Fruit fly (Drosophila melanogaster): Measurements from ENCODE around the gene RpL22.

Gene RpL22

dm6 chrX:767928-768327 lies 3.0 kb upstream of the RpL22 start (continued):
- peak; percentile 52 for TF ChIP-seq CG3919 (GFP tag; optimal IDR thresholded peaks at IDR 0.05)
- peak; percentile 38 for TF ChIP-seq achi (GFP tag; optimal IDR thresholded peaks at IDR 0.05)
- TF ChIP-seq fd59A (GFP tag; optimal IDR thresholded peaks at IDR 0.05), result peak; percentile 20
- TF ChIP-seq OdsH (GFP tag; optimal IDR thresholded peaks at IDR 0.05), result peak; percentile 36
- peak; percentile 77 for TF ChIP-seq CG6854 (GFP tag; optimal IDR thresholded peaks at IDR 0.05)
- no peak for TF ChIP-seq Ets21C (GFP tag; optimal IDR thresholded peaks at IDR 0.05)
- no peak for TF ChIP-seq Sox15 (GFP tag; optimal IDR thresholded peaks at IDR 0.05)
- TF ChIP-seq CG6792 (GFP tag; optimal IDR thresholded peaks at IDR 0.05), result peak; percentile 63
- no peak for TF ChIP-seq Hr4 (GFP tag; optimal IDR thresholded peaks at IDR 0.05)
- TF ChIP-seq Sox14 (GFP tag; optimal IDR thresholded peaks at IDR 0.05), result peak; percentile 26
- no peak for TF ChIP-seq CG15336 (GFP tag; IDR thresholded peaks at IDR 0.05)
- TF ChIP-seq dsx (GFP tag; optimal IDR thresholded peaks at IDR 0.05; ENCODE audit: poor library complexity, severe bottlenecking), result peak; percentile 14
- no peak for TF ChIP-seq Hr39 (GFP tag; optimal IDR thresholded peaks at IDR 0.05)
- no peak for TF ChIP-seq Gug (GFP tag; IDR thresholded peaks at IDR 0.05)
- TF ChIP-seq CG8319 (GFP tag; optimal IDR thresholded peaks at IDR 0.05), result peak; percentile 23
- TF ChIP-seq pdm3 (GFP tag; optimal IDR thresholded peaks at IDR 0.05), result peak; percentile 28
- TF ChIP-seq CG4318 (GFP tag; optimal IDR thresholded peaks at IDR 0.05), result no peak
- peak; percentile 31 for TF ChIP-seq Eip75B (GFP tag; optimal IDR thresholded peaks at IDR 0.05)
- TF ChIP-seq CG32006 (GFP tag; optimal IDR thresholded peaks at IDR 0.05), result no peak
- no peak for TF ChIP-seq dac (GFP tag; optimal IDR thresholded peaks at IDR 0.05)
- peak; percentile 27 to 70 for TF ChIP-seq ss (GFP tag; optimal IDR thresholded peaks at IDR 0.05)
- no peak for TF ChIP-seq CG11294 (GFP tag; IDR thresholded peaks at IDR 0.05)
- no peak for TF ChIP-seq CG16779 (tag; optimal IDR thresholded peaks at IDR 0.05)
- TF ChIP-seq lz (GFP tag; optimal IDR thresholded peaks at IDR 0.05), result peak; percentile 27
- peak; percentile 44 for TF ChIP-seq Smox (GFP tag; optimal IDR thresholded peaks at IDR 0.05)

dm6 chrX:766094-766493 lies 1.2 kb upstream of the RpL22 start:
- peak; percentile 6 for TF ChIP-seq CG6808 (GFP tag; optimal IDR thresholded peaks at IDR 0.05)
- peak; percentile 5 for TF ChIP-seq net (GFP tag; optimal IDR thresholded peaks at IDR 0.05)
- TF ChIP-seq Eip78C (GFP tag), result peak; percentile 4
- TF ChIP-seq CG1621 (tag; optimal IDR thresholded peaks at IDR 0.05), result no peak
- peak; percentile 7 for TF ChIP-seq dsx (GFP tag; optimal IDR thresholded peaks at IDR 0.05; ENCODE audit: poor library complexity, severe bottlenecking)
- TF ChIP-seq fd59A (GFP tag; optimal IDR thresholded peaks at IDR 0.05), result peak; percentile 12
- TF ChIP-seq svp (GFP tag), result peak; percentile 41
- TF ChIP-seq Ets21C (GFP tag; optimal IDR thresholded peaks at IDR 0.05), result no peak

dm6 chrX:762047-762446 lies 2.9 kb downstream of the RpL22 start:
- no peak for TF ChIP-seq Ets21C (GFP tag; optimal IDR thresholded peaks at IDR 0.05)
- no peak for TF ChIP-seq Lpt (GFP tag; optimal IDR thresholded peaks at IDR 0.05)
- TF ChIP-seq Hr4 (GFP tag; optimal IDR thresholded peaks at IDR 0.05), result no peak
- TF ChIP-seq eg (GFP tag; IDR thresholded peaks at IDR 0.05), result no peak
- no peak for TF ChIP-seq CG8632 (GFP tag; optimal IDR thresholded peaks at IDR 0.05)
- no peak for TF ChIP-seq Hr39 (GFP tag; optimal IDR thresholded peaks at IDR 0.05)
- no peak for TF ChIP-seq CG10669 (GFP tag; optimal IDR thresholded peaks at IDR 0.05)
- no peak for TF ChIP-seq Blimp-1 (GFP tag; optimal IDR thresholded peaks at IDR 0.05)
- no peak for TF ChIP-seq CG6854 (GFP tag; optimal IDR thresholded peaks at IDR 0.05)
- no peak for TF ChIP-seq cyc (GFP tag; optimal IDR thresholded peaks at IDR 0.05)
- TF ChIP-seq CG3032 (tag; optimal IDR thresholded peaks at IDR 0.05), result no peak
- TF ChIP-seq achi (GFP tag; optimal IDR thresholded peaks at IDR 0.05), result no peak
- no peak for TF ChIP-seq dac (GFP tag; optimal IDR thresholded peaks at IDR 0.05)
